Fruit fly (Drosophila melanogaster): Measurements from ENCODE around the gene Mpv17.

Gene Mpv17

dm6 chr4:1050422-1050821 lies 21.3 kb upstream of the Mpv17 start:
- no peak for TF ChIP-seq vri (GFP tag; optimal IDR thresholded peaks at IDR 0.05)
- no peak for TF ChIP-seq Ets96B (tag; optimal IDR thresholded peaks at IDR 0.05)
- TF ChIP-seq CG6808 (GFP tag; optimal IDR thresholded peaks at IDR 0.05), result no peak
- TF ChIP-seq svp (GFP tag), result no peak
- no peak for TF ChIP-seq CG9139 (GFP tag; optimal IDR thresholded peaks at IDR 0.05)
- no peak for TF ChIP-seq CG10631 (GFP tag; optimal IDR thresholded peaks at IDR 0.05)
- TF ChIP-seq Ets21C (GFP tag; optimal IDR thresholded peaks at IDR 0.05), result no peak

DNA sequence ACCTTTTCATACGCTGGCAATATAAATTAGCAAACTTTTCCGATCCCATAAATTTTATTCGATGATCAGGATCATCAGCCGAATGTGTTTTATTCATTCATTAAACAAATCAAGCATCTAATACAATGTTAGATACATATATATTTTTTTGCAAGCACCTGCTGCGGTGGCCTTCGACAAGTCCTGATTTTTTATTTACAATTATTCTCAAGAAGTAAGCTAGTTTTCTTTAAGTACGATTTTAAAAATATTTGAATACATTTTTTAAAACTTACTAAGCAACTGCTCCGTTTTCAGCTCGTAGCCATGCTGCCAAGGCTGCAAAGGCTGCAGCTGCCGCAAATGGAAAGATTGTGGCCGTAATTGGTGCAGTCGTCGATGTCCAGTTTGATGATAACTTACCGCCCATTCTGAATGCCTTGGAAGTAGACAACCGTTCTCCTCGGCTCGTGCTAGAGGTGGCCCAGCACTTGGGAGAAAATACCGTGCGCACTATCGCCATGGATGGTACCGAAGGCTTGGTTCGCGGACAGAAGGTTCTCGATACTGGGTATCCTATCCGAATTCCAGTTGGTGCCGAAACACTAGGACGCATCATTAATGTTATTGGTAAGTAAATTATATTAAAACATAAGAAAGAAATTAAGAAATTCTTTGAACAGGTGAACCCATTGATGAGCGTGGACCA lies 3.6 kb upstream of the Mpv17 start:
- no peak for TF ChIP-seq Eip75B (GFP tag; optimal IDR thresholded peaks at IDR 0.05)
- TF ChIP-seq pdm3 (GFP tag; optimal IDR thresholded peaks at IDR 0.05), result no peak
- no peak for TF ChIP-seq CG32006 (GFP tag; optimal IDR thresholded peaks at IDR 0.05)
- TF ChIP-seq ss (GFP tag; optimal IDR thresholded peaks at IDR 0.05), result no peak
- TF ChIP-seq CG6276 (GFP tag; optimal IDR thresholded peaks at IDR 0.05), result no peak
- no peak for TF ChIP-seq CG6163 (GFP tag; IDR thresholded peaks at IDR 0.05)
- TF ChIP-seq salr (GFP tag; optimal IDR thresholded peaks at IDR 0.05), result no peak
- TF ChIP-seq CG3919 (GFP tag; optimal IDR thresholded peaks at IDR 0.05), result no peak
- no peak for TF ChIP-seq CG11294 (GFP tag; IDR thresholded peaks at IDR 0.05)
- TF ChIP-seq CG34406 (GFP tag; optimal IDR thresholded peaks at IDR 0.05), result no peak
- TF ChIP-seq CG8632 (GFP tag; optimal IDR thresholded peaks at IDR 0.05), result no peak
- TF ChIP-seq cyc (GFP tag; optimal IDR thresholded peaks at IDR 0.05), result no peak
- no peak for TF ChIP-seq Hr39 (GFP tag; optimal IDR thresholded peaks at IDR 0.05)
- TF ChIP-seq Hr4 (GFP tag; optimal IDR thresholded peaks at IDR 0.05), result no peak
- TF ChIP-seq svp (GFP tag), result no peak
- no peak for TF ChIP-seq Met (GFP tag; optimal IDR thresholded peaks at IDR 0.05)

dm6 chr4:1031687-1032140 lies 2.6 kb upstream of the Mpv17 start, which contains the start of gene CG11076:
CG11076 (minus strand) TSS chr4:1031757.
- TF ChIP-seq topi (GFP tag; optimal IDR thresholded peaks at IDR 0.05) (peak; percentile 54), fd59A (GFP tag; optimal IDR thresholded peaks at IDR 0.05) (no peak), CG34406 (GFP tag; optimal IDR thresholded peaks at IDR 0.05) (no peak), achi (GFP tag; optimal IDR thresholded peaks at IDR 0.05) (no peak), Met (GFP tag; optimal IDR thresholded peaks at IDR 0.05) (peak; percentile 43), CG6276 (GFP tag; optimal IDR thresholded peaks at IDR 0.05) (no peak), CG11902 (GFP tag; optimal IDR thresholded peaks at IDR 0.05) (no peak), CG11762 (GFP tag; optimal IDR thresholded peaks at IDR 0.05; ENCODE audit: insufficient read depth) (no peak), net (GFP tag; optimal IDR thresholded peaks at IDR 0.05) (no peak), Blimp-1 (GFP tag; optimal IDR thresholded peaks at IDR 0.05) (no peak), Ets96B (tag; optimal IDR thresholded peaks at IDR 0.05) (peak; percentile 18), Sox102F (GFP tag; optimal IDR thresholded peaks at IDR 0.05) (peak; percentile 58), salr (GFP tag; optimal IDR thresholded peaks at IDR 0.05) (no peak), ss (GFP tag; optimal IDR thresholded peaks at IDR 0.05) (no peak), CG10669 (GFP tag; optimal IDR thresholded peaks at IDR 0.05) (no peak), lz (GFP tag; optimal IDR thresholded peaks at IDR 0.05) (peak; percentile 43), CG32006 (GFP tag; optimal IDR thresholded peaks at IDR 0.05) (no peak), Smox (GFP tag; optimal IDR thresholded peaks at IDR 0.05) (peak; percentile 28), cyc (GFP tag; optimal IDR thresholded peaks at IDR 0.05) (peak; percentile 19), esn (GFP tag; optimal IDR thresholded peaks at IDR 0.05) (peak; percentile 50), vri (GFP tag; optimal IDR thresholded peaks at IDR 0.05) (peak; percentile 98), Eip75B (GFP tag; optimal IDR thresholded peaks at IDR 0.05) (peak; percentile 16), Sox14 (GFP tag; optimal IDR thresholded peaks at IDR 0.05) (peak; percentile 64), Hr4 (GFP tag; optimal IDR thresholded peaks at IDR 0.05) (no peak), CG3032 (tag; optimal IDR thresholded peaks at IDR 0.05) (peak; percentile 10), CG8119 (GFP tag; IDR thresholded peaks at IDR 0.05) (no peak), Eip78C (GFP tag) (peak; percentile 73), spab (GFP tag; optimal IDR thresholded peaks at IDR 0.05) (no peak), Ets21C (GFP tag; optimal IDR thresholded peaks at IDR 0.05) (peak; percentile 33), CG10631 (GFP tag; optimal IDR thresholded peaks at IDR 0.05) (no peak), fd85E (GFP tag; optimal IDR thresholded peaks at IDR 0.05) (no peak), OdsH (GFP tag; optimal IDR thresholded peaks at IDR 0.05) (peak; percentile 2), dac (GFP tag; optimal IDR thresholded peaks at IDR 0.05) (no peak), CG31627 (GFP tag; optimal IDR thresholded peaks at IDR 0.05) (no peak)

Measured in whole organism, prepupa.